Fruit fly (Drosophila melanogaster): Measurements from ENCODE around the gene Tim9a.

dm6 chrX:13406293-13406692 lies 21.3 kb downstream of the Tim9a start:
- TF ChIP-seq pan (optimal IDR thresholded peaks at IDR 0.05) (no peak), usp (GFP tag; optimal IDR thresholded peaks at IDR 0.05) (no peak), psq (optimal IDR thresholded peaks at IDR 0.05) (no peak)

Measured in whole organism.